Worm (Caenorhabditis elegans): Measurements from ENCODE around the gene mrp-3.

ce11 chrX:15887495-15887894 is 51.6 kb downstream of the mrp-3 start, which contains the start of gene F53H4.3:
- no peak for TF ChIP-seq unc-39 (tag; optimal IDR thresholded peaks at IDR 0.05)
- TF ChIP-seq nhr-25 (tag; optimal IDR thresholded peaks at IDR 0.05; ENCODE audit: borderline replicate concordance, insufficient read depth), result no peak
- no peak for TF ChIP-seq ZK546.5 (tag; optimal IDR thresholded peaks at IDR 0.05)
